Worm (Caenorhabditis elegans) whole organism, L4/young adult: ENCODE results near the gene F02H6.2.

Experiments
- W03F9.2 ChIP-seq: fragments of 150-350 bp; optimal IDR thresholded peaks from 2 replicates; lab custom pipeline; 2014; ENCODE audit warnings: missing biosample characterization, missing genetic modification characterization
- dao-5 ChIP-seq: sonication (generic microtip); optimal IDR thresholded peaks from 2 replicates; lab custom pipeline; 2016; ENCODE audit warnings: missing genotype, missing genetic modification characterization, moderate library complexity, missing compliant biosample characterization
- him-1 ChIP-seq: sonication (generic microtip); optimal IDR thresholded peaks from 2 replicates; lab custom pipeline; 2016; ENCODE audit warnings: missing genotype, missing genetic modification reagents, missing genetic modification characterization, missing compliant biosample characterization

The F02H6.2 gene

ce11 chrIV:14196176-14196575 is at the start of gene F02H6.2:
F02H6.2 (plus strand) TSS chrIV:14196476.
- TF ChIP-seq dao-5, result no peak
- TF ChIP-seq W03F9.2 (tag; lab: Kevin White, UChicago), result no peak
- no peak for TF ChIP-seq him-1 (tag; lab: Kevin White, UChicago)

- TF ChIP-seq dao-5 (no peak), W03F9.2 (tag; lab: Kevin White, UChicago) (no peak), him-1 (tag; lab: Kevin White, UChicago) (no peak)
These were observed 43.0 kb upstream of the F02H6.2 start, which contains the start of gene oac-38 for ce11 chrIV:14153261-14153660. oac-38 (minus strand) TSS chrIV:14153361.

- TF ChIP-seq W03F9.2 (tag; lab: Kevin White, UChicago), result no peak
- TF ChIP-seq him-1 (tag; lab: Kevin White, UChicago), result no peak
These were observed 38.2 kb upstream of the F02H6.2 start, which contains the start of gene R05A10.8 for ce11 chrIV:14158086-14158485. R05A10.8 (minus strand) TSS chrIV:14158186.

- TF ChIP-seq dao-5 (no peak), W03F9.2 (tag; lab: Kevin White, UChicago) (no peak), him-1 (tag; lab: Kevin White, UChicago) (no peak)
These were observed 33.5 kb upstream of the F02H6.2 start, which contains the start of gene R05A10.7 for ce11 chrIV:14162772-14163171. R05A10.7 (minus strand) TSS chrIV:14162872.

- no peak for TF ChIP-seq him-1 (tag; lab: Kevin White, UChicago)
- no peak for TF ChIP-seq W03F9.2 (tag; lab: Kevin White, UChicago)
- no peak for TF ChIP-seq dao-5
These were observed 32.2 kb upstream of the F02H6.2 start for ce11 chrIV:14164109-14164508.

- TF ChIP-seq him-1 (tag; lab: Kevin White, UChicago), result no peak
- TF ChIP-seq dao-5, result no peak
- TF ChIP-seq W03F9.2 (tag; lab: Kevin White, UChicago), result no peak
These were observed 30.8 kb upstream of the F02H6.2 start, which contains the start of gene R05A10.6 for ce11 chrIV:14165476-14165875. R05A10.6 (plus strand) TSS chrIV:14165776.

ce11 chrIV:14172181-14172580 is 24.1 kb upstream of the F02H6.2 start, which contains the start of gene R05A10.4:
R05A10.4 (plus strand) TSS chrIV:14172481.
- no peak for TF ChIP-seq W03F9.2 (tag; lab: Kevin White, UChicago)
- TF ChIP-seq dao-5, result no peak
- no peak for TF ChIP-seq him-1 (tag; lab: Kevin White, UChicago)

- no peak for TF ChIP-seq W03F9.2 (tag; lab: Kevin White, UChicago)
- TF ChIP-seq him-1 (tag; lab: Kevin White, UChicago), result no peak
- TF ChIP-seq dao-5, result no peak
These were observed 19.9 kb upstream of the F02H6.2 start, which contains the start of gene R05A10.3 for ce11 chrIV:14176373-14176772. R05A10.3 (minus strand) TSS chrIV:14176473.

- TF ChIP-seq W03F9.2 (tag; lab: Kevin White, UChicago) (no peak), dao-5 (no peak), him-1 (tag; lab: Kevin White, UChicago) (no peak)
These were observed 19.2 kb upstream of the F02H6.2 start, which contains the start of gene R05A10.2 for ce11 chrIV:14177058-14177457. R05A10.2 (plus strand) TSS chrIV:14177271.

ce11 chrIV:14182077-14182476 is 14.2 kb upstream of the F02H6.2 start, which contains the start of gene R05A10.1:
R05A10.1 (plus strand) TSS chrIV:14182377.
- TF ChIP-seq him-1 (tag; lab: Kevin White, UChicago) (no peak), dao-5 (no peak), W03F9.2 (tag; lab: Kevin White, UChicago) (no peak)

- TF ChIP-seq W03F9.2 (tag; lab: Kevin White, UChicago), result no peak
- no peak for TF ChIP-seq dao-5
- TF ChIP-seq him-1 (tag; lab: Kevin White, UChicago), result no peak
These were observed 10.0 kb upstream of the F02H6.2 start for ce11 chrIV:14186264-14186663.

ce11 chrIV:14191919-14192318 is 4.4 kb upstream of the F02H6.2 start, which contains the start of gene K01G12.22:
K01G12.22 (plus strand) TSS chrIV:14192219.
- TF ChIP-seq dao-5 (no peak), him-1 (tag; lab: Kevin White, UChicago) (no peak), W03F9.2 (tag; lab: Kevin White, UChicago) (no peak)

ce11 chrIV:14193196-14193595 is 3.1 kb upstream of the F02H6.2 start, which contains the start of gene K01G12.3:
K01G12.3 (plus strand) TSS chrIV:14193496.
- TF ChIP-seq dao-5 (no peak), him-1 (tag; lab: Kevin White, UChicago) (no peak), W03F9.2 (tag; lab: Kevin White, UChicago) (no peak)

ce11 chrIV:14194317-14194716 is 2.0 kb upstream of the F02H6.2 start:
- TF ChIP-seq W03F9.2 (tag; lab: Kevin White, UChicago) (no peak), him-1 (tag; lab: Kevin White, UChicago) (no peak), dao-5 (no peak)

- no peak for TF ChIP-seq W03F9.2 (tag; lab: Kevin White, UChicago)
- no peak for TF ChIP-seq dao-5
- TF ChIP-seq him-1 (tag; lab: Kevin White, UChicago), result no peak
These were observed 6.9 kb downstream of the F02H6.2 start, which contains the start of gene F02H6.3 for ce11 chrIV:14203162-14203561. F02H6.3 (plus strand) TSS chrIV:14203427.
